Worm (Caenorhabditis elegans) whole organism, L1 larva: ENCODE data around the gene R04B5.11.

Experiments
- C04F5.9 ChIP-seq: sonication (generic microtip); optimal IDR thresholded peaks from 2 replicates; lab custom pipeline; 2016; ENCODE audit warnings: missing genetic modification characterization, missing compliant biosample characterization
- F16B12.6 ChIP-seq: fragments of 150-350 bp; optimal IDR thresholded peaks from 2 replicates; lab custom pipeline; 2014; ENCODE audit warnings: missing biosample characterization, missing genetic modification characterization
- aha-1 ChIP-seq: fragments of 150-350 bp; optimal IDR thresholded peaks from 2 replicates; lab custom pipeline; 2014; ENCODE audit warnings: missing biosample characterization, missing genetic modification characterization
- alr-1 ChIP-seq: fragments of 200-800 bp; sonication (Bioruptor generic); optimal IDR thresholded peaks from 2 replicates; lab custom pipeline; 2018; ENCODE audit warnings: borderline replicate concordance, mild to moderate bottlenecking, missing genetic modification characterization, missing compliant biosample characterization
- aly-2 ChIP-seq: fragments of 150-350 bp; optimal IDR thresholded peaks from 2 replicates; lab custom pipeline; 2014; ENCODE audit warnings: missing biosample characterization, missing genetic modification characterization
- ama-1 ChIP-seq: fragments of 150-350 bp; optimal IDR thresholded peaks from 2 replicates; lab custom pipeline; 2014
- blmp-1 ChIP-seq: fragments of 150-350 bp; optimal IDR thresholded peaks from 2 replicates; lab custom pipeline; 2014; ENCODE audit warnings: missing biosample characterization, missing genetic modification characterization
- ceh-8 ChIP-seq: fragments of 200-800 bp; sonication (Bioruptor generic); optimal IDR thresholded peaks from 2 replicates; lab custom pipeline; 2018; ENCODE audit warnings: mild to moderate bottlenecking, missing genetic modification characterization, moderate library complexity, missing compliant biosample characterization
- dpl-1 ChIP-seq, 3 experiments: fragments of 150-350 bp in 2 of 3; sonication (generic microtip) in 1 of 3; optimal IDR thresholded peaks; 2 replicates each; lab custom pipeline; 2014 to 2017; ENCODE audit warnings: missing biosample characterization in 3 of 3, missing genetic modification characterization in 3 of 3, missing genetic modification reagents in 3 of 3
- dsc-1 ChIP-seq: sonication (generic microtip); optimal IDR thresholded peaks from 2 replicates; lab custom pipeline; 2016; ENCODE audit warnings: mild to moderate bottlenecking, missing genetic modification characterization, missing compliant biosample characterization
- efl-1 ChIP-seq, 4 experiments: fragments of 150-350 bp; optimal IDR thresholded peaks in 3 of 4; peaks in 1 of 4; 1 replicate in 1 of 4; 2 replicates in 3 of 4; lab custom pipeline; 2014; ENCODE audit warnings: missing biosample characterization in 2 of 4, missing genetic modification characterization in 2 of 4, missing genetic modification reagents in 2 of 4
- elt-3 ChIP-seq, 6 experiments: fragments of 150-350 bp in 1 of 6; sonication (generic microtip); optimal IDR thresholded peaks; 2 replicates each; lab custom pipeline; 2017 to 2018; ENCODE audit warnings: missing biosample characterization in 6 of 6, missing genetic modification characterization in 6 of 6, inconsistent platforms in 1 of 6
- ets-5 ChIP-seq: fragments of 200-800 bp; sonication (Bioruptor generic); IDR thresholded peaks from 2 replicates; pipeline ENCODE4 v1.3.6; 2022; ENCODE audit warnings: missing genetic modification characterization, missing compliant biosample characterization
- fkh-10 ChIP-seq: sonication (generic microtip); optimal IDR thresholded peaks from 2 replicates; lab custom pipeline; 2017; ENCODE audit warnings: missing biosample characterization, missing genetic modification reagents, missing genetic modification characterization
- hlh-4 ChIP-seq: sonication (generic microtip); optimal IDR thresholded peaks from 2 replicates; lab custom pipeline; 2016; ENCODE audit warnings: mild to moderate bottlenecking, missing genetic modification characterization, missing compliant biosample characterization
- irx-1 ChIP-seq: sonication (generic microtip); optimal IDR thresholded peaks from 2 replicates; lab custom pipeline; 2016; ENCODE audit warnings: missing genetic modification characterization, missing compliant biosample characterization
- isw-1 ChIP-seq: fragments of 200-800 bp; sonication (Bioruptor generic); IDR thresholded peaks from 2 replicates; pipeline ENCODE4 v1.3.6; 2022; ENCODE audit warnings: missing genetic modification characterization, missing compliant biosample characterization
- lin-13 ChIP-seq: fragments of 150-350 bp; optimal IDR thresholded peaks from 2 replicates; lab custom pipeline; 2014; ENCODE audit warnings: missing biosample characterization, missing genetic modification reagents, missing genetic modification characterization
- lin-14 ChIP-seq: fragments of 200-800 bp; sonication (Bioruptor generic); optimal IDR thresholded peaks from 2 replicates; lab custom pipeline; 2018; ENCODE audit warnings: mild to moderate bottlenecking, missing genetic modification characterization, moderate library complexity, missing compliant biosample characterization
- lin-15B ChIP-seq: fragments of 150-350 bp; sonication (generic microtip); optimal IDR thresholded peaks from 3 replicates; lab custom pipeline; 2014; ENCODE audit warnings: missing biosample characterization, missing genetic modification characterization
- lin-35 ChIP-seq, 2 experiments: fragments of 150-350 bp; optimal IDR thresholded peaks; 2 replicates each; lab custom pipeline; 2014; ENCODE audit warnings: missing biosample characterization in 2 of 2, missing genetic modification characterization in 2 of 2, missing genetic modification reagents in 2 of 2
- lsy-2 ChIP-seq, 2 experiments: fragments of 150-350 bp; optimal IDR thresholded peaks; 2 replicates each; lab custom pipeline; 2014; ENCODE audit warnings: missing biosample characterization in 2 of 2, missing genetic modification characterization in 2 of 2
- mdl-1 ChIP-seq, 2 experiments: fragments of 150-350 bp; optimal IDR thresholded peaks; 2 replicates each; lab custom pipeline; 2014 to 2017; ENCODE audit warnings: missing biosample characterization in 2 of 2, missing genetic modification characterization in 2 of 2, inconsistent platforms in 1 of 2
- mef-2 ChIP-seq: fragments of 150-350 bp; optimal IDR thresholded peaks from 2 replicates; lab custom pipeline; 2014; ENCODE audit warnings: missing biosample characterization, missing genetic modification characterization
- mep-1 ChIP-seq: fragments of 150-350 bp; optimal IDR thresholded peaks from 2 replicates; lab custom pipeline; 2014; ENCODE audit warnings: missing biosample characterization, missing genetic modification characterization
- nhr-11 ChIP-seq: fragments of 150-350 bp; optimal IDR thresholded peaks from 2 replicates; lab custom pipeline; 2014; ENCODE audit warnings: missing biosample characterization, missing genetic modification characterization
- nhr-19 ChIP-seq: fragments of 200-800 bp; sonication (Bioruptor generic); conservative IDR thresholded peaks from 2 replicates; pipeline ENCODE4 v1.3.6; 2022; ENCODE audit warnings: missing genetic modification characterization, missing compliant biosample characterization
- nhr-20 ChIP-seq: sonication (generic microtip); optimal IDR thresholded peaks from 2 replicates; lab custom pipeline; 2016; ENCODE audit warnings: mild to moderate bottlenecking, missing genetic modification characterization, missing compliant biosample characterization
- nhr-237 ChIP-seq: fragments of 150-350 bp; optimal IDR thresholded peaks from 2 replicates; lab custom pipeline; 2014; ENCODE audit warnings: missing biosample characterization, missing genetic modification characterization
- nhr-28 ChIP-seq: fragments of 150-350 bp; optimal IDR thresholded peaks from 2 replicates; lab custom pipeline; 2014; ENCODE audit warnings: missing biosample characterization, missing genetic modification characterization
- nhr-47 ChIP-seq: sonication (generic microtip); optimal IDR thresholded peaks from 2 replicates; lab custom pipeline; 2016; ENCODE audit warnings: mild to moderate bottlenecking, missing genetic modification characterization, moderate library complexity, missing compliant biosample characterization
- nhr-71 ChIP-seq: sonication (generic microtip); optimal IDR thresholded peaks from 2 replicates; lab custom pipeline; 2016; ENCODE audit warnings: mild to moderate bottlenecking, missing genetic modification characterization, moderate library complexity, missing compliant biosample characterization
- nhr-76 ChIP-seq: sonication (generic microtip); optimal IDR thresholded peaks from 2 replicates; lab custom pipeline; 2017; ENCODE audit warnings: missing biosample characterization, missing genetic modification characterization
- nhr-84 ChIP-seq: sonication (generic microtip); optimal IDR thresholded peaks from 2 replicates; lab custom pipeline; 2017; ENCODE audit warnings: missing biosample characterization, missing genetic modification characterization
- pag-3 ChIP-seq: sonication (generic microtip); optimal IDR thresholded peaks from 2 replicates; lab custom pipeline; 2017; ENCODE audit warnings: missing genetic modification characterization, mild to moderate bottlenecking, missing compliant biosample characterization, antibody characterized with exemption, borderline replicate concordance; ENCODE audit not compliant: insufficient read depth
- pax-3 ChIP-seq: fragments of 200-800 bp; sonication (Bioruptor generic); optimal IDR thresholded peaks from 2 replicates; lab custom pipeline; 2018; ENCODE audit warnings: mild to moderate bottlenecking, missing genetic modification characterization, moderate library complexity, missing compliant biosample characterization
- pqm-1 ChIP-seq: sonication (generic microtip); optimal IDR thresholded peaks from 3 replicates; lab custom pipeline; 2017; ENCODE audit warnings: missing biosample characterization, missing genetic modification characterization
- rnt-1 ChIP-seq: sonication (generic microtip); optimal IDR thresholded peaks from 2 replicates; lab custom pipeline; 2016; ENCODE audit warnings: mild to moderate bottlenecking, missing genetic modification characterization, moderate library complexity, missing compliant biosample characterization
- skn-1 ChIP-seq: fragments of 150-350 bp; optimal IDR thresholded peaks from 2 replicates; lab custom pipeline; 2014; ENCODE audit warnings: missing biosample characterization, missing genetic modification characterization
- snpc-4 ChIP-seq: fragments of 150-350 bp; optimal IDR thresholded peaks from 2 replicates; lab custom pipeline; 2014; ENCODE audit warnings: missing biosample characterization, missing genetic modification characterization
- snu-23 ChIP-seq: sonication (generic microtip); optimal IDR thresholded peaks from 2 replicates; lab custom pipeline; 2016; ENCODE audit warnings: missing genetic modification characterization, missing compliant biosample characterization
- sox-4 ChIP-seq: sonication (generic microtip); optimal IDR thresholded peaks from 2 replicates; lab custom pipeline; 2016; ENCODE audit warnings: missing genetic modification characterization, missing compliant biosample characterization
- tlp-1 ChIP-seq: fragments of 150-350 bp; optimal IDR thresholded peaks from 2 replicates; lab custom pipeline; 2014; ENCODE audit warnings: missing biosample characterization, missing genetic modification characterization
- unc-130 ChIP-seq: fragments of 150-350 bp; optimal IDR thresholded peaks from 2 replicates; lab custom pipeline; 2017; ENCODE audit warnings: missing biosample characterization, missing genetic modification characterization, inconsistent platforms
- vab-15 ChIP-seq: sonication (generic microtip); optimal IDR thresholded peaks from 2 replicates; lab custom pipeline; 2017; ENCODE audit warnings: missing genotype, mild to moderate bottlenecking, missing genetic modification characterization, missing compliant biosample characterization
- xbp-1 ChIP-seq: sonication (generic microtip); optimal IDR thresholded peaks from 2 replicates; lab custom pipeline; 2016; ENCODE audit warnings: missing genetic modification characterization, missing compliant biosample characterization
- ztf-4 ChIP-seq: fragments of 150-350 bp; optimal IDR thresholded peaks from 2 replicates; lab custom pipeline; 2014; ENCODE audit warnings: missing biosample characterization, missing genetic modification characterization

R04B5.11 gene

ce11 chrV:10058748-10059147, 32.3 kb downstream of the R04B5.11 start:
- TF ChIP-seq snpc-4 (no peak), nhr-47 (tag; lab: Kevin White, UChicago) (no peak), nhr-76 (tag; lab: Kevin White, UChicago) (no peak), nhr-237 (tag; lab: Kevin White, UChicago) (no peak), unc-130 (tag; lab: Kevin White, UChicago) (no peak), aly-2 (tag; lab: Kevin White, UChicago) (no peak), nhr-84 (tag; lab: Kevin White, UChicago) (no peak), dsc-1 (tag; lab: Kevin White, UChicago) (no peak), vab-15 (tag; lab: Kevin White, UChicago) (no peak), sox-4 (tag; lab: Kevin White, UChicago) (no peak), nhr-20 (tag; lab: Kevin White, UChicago) (no peak), mdl-1 (tag; optimal IDR thresholded peaks at IDR 0.05; lab: Kevin White, UChicago) (no peak), pqm-1 (tag; lab: Kevin White, UChicago) (no peak), rnt-1 (tag; lab: Kevin White, UChicago) (no peak)
- TF ChIP-seq, all 84 proteins: peak for 0

ce11 chrV:10054872-10055271, 36.2 kb downstream of the R04B5.11 start, which contains the start of gene yif-1:
Gene yif-1 (minus strand): TSS chrV:10054913.
- TF ChIP-seq skn-1 (tag; lab: Kevin White, UChicago): peak; percentile 11
- TF ChIP-seq alr-1: no peak
- no peak for TF ChIP-seq pag-3
- TF ChIP-seq nhr-20 (tag; lab: Kevin White, UChicago): peak; percentile 15
- peak; percentile 15 for TF ChIP-seq lin-14 (GFP tag; lab: Kevin White, UChicago)
- TF ChIP-seq lin-35 (GFP tag; optimal IDR thresholded peaks at IDR 0.05; lab: Kevin White, UChicago): no peak
- TF ChIP-seq irx-1 (tag; lab: Kevin White, UChicago): no peak
- TF ChIP-seq elt-3 (tag; optimal IDR thresholded peaks at IDR 0.05; lab: Kevin White, UChicago): no peak
- peak; percentile 58 to 93 for TF ChIP-seq lsy-2 (tag; optimal IDR thresholded peaks at IDR 0.05; lab: Kevin White, UChicago)
- peak in 2 of 3 experiments; percentile 30 to 54 for TF ChIP-seq dpl-1 (GFP tag; optimal IDR thresholded peaks at IDR 0.05; lab: Kevin White, UChicago)
- no peak for TF ChIP-seq mef-2 (tag; lab: Kevin White, UChicago)
- TF ChIP-seq xbp-1 (tag; lab: Kevin White, UChicago): no peak
- no peak for TF ChIP-seq tlp-1 (tag; lab: Kevin White, UChicago)
- no peak for TF ChIP-seq nhr-28 (tag; lab: Kevin White, UChicago)
- TF ChIP-seq ztf-4 (tag; lab: Kevin White, UChicago): no peak
- TF ChIP-seq mdl-1 (tag; optimal IDR thresholded peaks at IDR 0.05; lab: Kevin White, UChicago): no peak
- TF ChIP-seq lin-13 (GFP tag; lab: Kevin White, UChicago): no peak
- TF ChIP-seq C04F5.9 (tag; lab: Kevin White, UChicago): no peak
- TF ChIP-seq nhr-71 (tag; lab: Kevin White, UChicago): peak; percentile 43
- no peak for TF ChIP-seq nhr-84 (tag; lab: Kevin White, UChicago)
- TF ChIP-seq ama-1: no peak
- no peak for TF ChIP-seq nhr-47 (tag; lab: Kevin White, UChicago)
- no peak for TF ChIP-seq lin-15B (tag; lab: Kevin White, UChicago)
- TF ChIP-seq hlh-4 (tag; lab: Kevin White, UChicago): no peak
- peak; percentile 19 for TF ChIP-seq blmp-1 (tag; lab: Kevin White, UChicago)
- no peak for TF ChIP-seq ets-5
- TF ChIP-seq fkh-10 (GFP tag; lab: Kevin White, UChicago): no peak
- no peak for TF ChIP-seq ceh-8 (GFP tag; lab: Kevin White, UChicago)
- peak; percentile 23 to 34 for TF ChIP-seq efl-1 (optimal IDR thresholded peaks at IDR 0.05; lab: Kevin White, UChicago)
- peak; percentile 31 to 90 for TF ChIP-seq efl-1 (GFP tag; optimal IDR thresholded peaks at IDR 0.05 in 1 of 2; lab: Kevin White, UChicago)
- TF ChIP-seq F16B12.6: peak; percentile 82
- peak; percentile 24 for TF ChIP-seq snu-23 (GFP tag; lab: Kevin White, UChicago)
- TF ChIP-seq nhr-11: no peak
- TF ChIP-seq pqm-1 (tag; lab: Kevin White, UChicago): no peak
- no peak for TF ChIP-seq aha-1 (tag; lab: Kevin White, UChicago)
- TF ChIP-seq nhr-76 (tag; lab: Kevin White, UChicago): no peak
- peak; percentile 58 for TF ChIP-seq mep-1 (tag; lab: Kevin White, UChicago)
- TF ChIP-seq isw-1: no peak
- no peak for TF ChIP-seq pax-3 (tag; lab: Kevin White, UChicago)
- no peak for TF ChIP-seq nhr-19
